Fruit fly (Drosophila melanogaster) whole organism, embryonic: ENCODE results near the gene mRpS2.
A peak's percentile ranks its signal among the peaks of the same experiment; 100 is the strongest.

Experiments used
- CG10366 ChIP-seq: fragments of 200-800 bp; sonication (Bioruptor generic); IDR thresholded peaks from 2 replicates; pipeline ENCODE4 v1.3.6; 2022; ENCODE audit warnings: missing biosample characterization, missing genetic modification characterization
- CG13894 ChIP-seq: fragments of 200-800 bp; sonication (Bioruptor generic); optimal IDR thresholded peaks from 3 replicates; lab custom pipeline; 2018; ENCODE audit warnings: missing biosample characterization, mild to moderate bottlenecking, missing genetic modification characterization, moderate library complexity
- CG1647 ChIP-seq: fragments of 200-800 bp; sonication (Bioruptor generic); optimal IDR thresholded peaks from 3 replicates; lab custom pipeline; 2016; ENCODE audit warnings: missing biosample characterization, missing genetic modification characterization
- CG17385 ChIP-seq: fragments of 200-800 bp; sonication (Bioruptor generic); optimal IDR thresholded peaks from 3 replicates; lab custom pipeline; 2018; ENCODE audit warnings: missing biosample characterization, mild to moderate bottlenecking, missing genetic modification characterization
- CG17612 ChIP-seq: fragments of 200-800 bp; sonication (Bioruptor generic); IDR thresholded peaks from 2 replicates; pipeline ENCODE4 v1.3.6; 2022; ENCODE audit warnings: missing biosample characterization, missing genetic modification characterization
- CG18599 ChIP-seq: fragments of 200-800 bp; sonication (Bioruptor generic); optimal IDR thresholded peaks from 3 replicates; lab custom pipeline; 2017; ENCODE audit warnings: missing biosample characterization, missing genetic modification characterization, mild to moderate bottlenecking, moderate library complexity, missing genetic modification reagents
- CG2116 ChIP-seq: fragments of 200-800 bp; sonication (Bioruptor generic); optimal IDR thresholded peaks from 3 replicates; lab custom pipeline; 2018; ENCODE audit warnings: missing biosample characterization, mild to moderate bottlenecking, missing genetic modification characterization
- CG2712 ChIP-seq: fragments of 200-800 bp; optimal IDR thresholded peaks from 3 replicates; lab custom pipeline; 2019; ENCODE audit warnings: missing biosample characterization, mild to moderate bottlenecking, missing genetic modification characterization, moderate library complexity
- CG32532 ChIP-seq: fragments of 200-800 bp; sonication (Bioruptor generic); IDR thresholded peaks from 2 replicates; pipeline ENCODE4 v1.3.6; 2022; ENCODE audit warnings: missing biosample characterization, missing genetic modification characterization
- CG3407 ChIP-seq: fragments of 200-800 bp; sonication (Bioruptor generic); optimal IDR thresholded peaks from 2 replicates; lab custom pipeline; 2018; ENCODE audit warnings: missing biosample characterization, mild to moderate bottlenecking, missing genetic modification characterization
- CG3726 ChIP-seq: fragments of 200-800 bp; sonication (Bioruptor generic); IDR thresholded peaks from 3 replicates; pipeline ENCODE4, ENCODE4 v1.3.6; 2022; ENCODE audit warnings: missing biosample characterization, missing genetic modification characterization
- CG4328 ChIP-seq: fragments of 200-800 bp; sonication (Bioruptor generic); optimal IDR thresholded peaks from 3 replicates; lab custom pipeline; 2017; ENCODE audit warnings: missing biosample characterization, missing genetic modification reagents, missing genetic modification characterization
- CG6254 ChIP-seq: fragments of 200-800 bp; sonication (Bioruptor generic); optimal IDR thresholded peaks from 3 replicates; lab custom pipeline; 2017; ENCODE audit warnings: mild to moderate bottlenecking, missing biosample characterization, missing genetic modification reagents, missing genetic modification characterization
- CG6689 ChIP-seq: fragments of 200-800 bp; sonication (Bioruptor generic); IDR thresholded peaks from 2 replicates; pipeline ENCODE4 v1.3.6; 2022; ENCODE audit warnings: missing biosample characterization, missing genetic modification characterization
- CG9876 ChIP-seq: fragments of 200-800 bp; sonication (Bioruptor generic); optimal IDR thresholded peaks from 2 replicates; lab custom pipeline; 2016; ENCODE audit warnings: missing biosample characterization, missing genetic modification characterization
- Camta ChIP-seq: fragments of 200-800 bp; sonication (Bioruptor generic); optimal IDR thresholded peaks from 2 replicates; lab custom pipeline; 2016; ENCODE audit warnings: missing biosample characterization, missing genetic modification characterization
- CrebB ChIP-seq: fragments of 200-800 bp; sonication (Bioruptor generic); optimal IDR thresholded peaks from 3 replicates; lab custom pipeline; 2018; ENCODE audit warnings: missing biosample characterization, mild to moderate bottlenecking, missing genetic modification characterization
- Dfd ChIP-seq, 2 experiments: fragments of >200 bp; optimal IDR thresholded peaks; 2 replicates each; lab custom pipeline; 2017; ENCODE audit warnings: missing biosample characterization in 2 of 2, missing genetic modification characterization in 2 of 2
- Dip2 ChIP-seq: fragments of 200-800 bp; sonication (Bioruptor generic); IDR thresholded peaks from 2 replicates; pipeline ENCODE4 v1.3.6; 2022; ENCODE audit warnings: missing biosample characterization, missing genetic modification characterization
- Eip74EF ChIP-seq, 2 experiments: fragments of 200-800 bp in 1 of 2; fragments of >200 bp in 1 of 2; sonication (Bioruptor generic) in 1 of 2; optimal IDR thresholded peaks; 2 replicates each; lab custom pipeline; 2017 to 2019; ENCODE audit warnings: missing biosample characterization in 2 of 2, missing genetic modification characterization in 2 of 2, mild to moderate bottlenecking in 1 of 2, moderate library complexity in 1 of 2
- Ets65A ChIP-seq: fragments of 200-800 bp; sonication (Bioruptor generic); peaks from one replicate; lab custom pipeline; 2016; ENCODE audit warnings: missing biosample characterization, missing genetic modification characterization
- H15 ChIP-seq: fragments of 200-800 bp; sonication (Bioruptor generic); IDR thresholded peaks from 3 replicates; pipeline ENCODE4 v1.3.6; 2022; ENCODE audit warnings: missing biosample characterization, missing genetic modification characterization
- Med ChIP-seq: fragments of 200-800 bp; sonication (Bioruptor generic); peaks from one replicate; lab custom pipeline; 2016; ENCODE audit warnings: missing biosample characterization, missing genetic modification characterization, mild to moderate bottlenecking, inconsistent platforms, moderate library complexity
- Nf-YC ChIP-seq: fragments of 200-800 bp; optimal IDR thresholded peaks from 3 replicates; lab custom pipeline; 2019; ENCODE audit warnings: missing biosample characterization, mild to moderate bottlenecking, missing genetic modification characterization, moderate library complexity
- NfI ChIP-seq: fragments of 200-800 bp; sonication (Bioruptor generic); optimal IDR thresholded peaks from 3 replicates; lab custom pipeline; 2018; ENCODE audit warnings: missing biosample characterization, mild to moderate bottlenecking, missing genetic modification characterization, moderate library complexity
- Oli ChIP-seq: fragments of 200-800 bp; sonication (Bioruptor generic); optimal IDR thresholded peaks from 2 replicates; lab custom pipeline; 2018; ENCODE audit warnings: missing biosample characterization, mild to moderate bottlenecking, missing genetic modification characterization, moderate library complexity
- Optix ChIP-seq: fragments of 200-800 bp; sonication (Bioruptor generic); IDR thresholded peaks from 3 replicates; pipeline ENCODE4 v1.3.6; 2022; ENCODE audit warnings: missing biosample characterization, missing genetic modification characterization
- Pdp1 ChIP-seq, 2 experiments: fragments of 200-800 bp; sonication (Bioruptor generic); optimal IDR thresholded peaks; 3 replicates each; lab custom pipeline; 2016; ENCODE audit warnings: missing biosample characterization in 2 of 2, missing genetic modification characterization in 2 of 2, mild to moderate bottlenecking in 1 of 2, moderate library complexity in 1 of 2
- Sox102F ChIP-seq: fragments of 200-800 bp; sonication (Bioruptor generic); optimal IDR thresholded peaks from 2 replicates; lab custom pipeline; 2018; ENCODE audit warnings: missing biosample characterization, mild to moderate bottlenecking, missing genetic modification characterization, moderate library complexity
- ara ChIP-seq: fragments of 200-800 bp; sonication (Bioruptor generic); IDR thresholded peaks from 2 replicates; pipeline ENCODE4 v1.3.6; 2022; ENCODE audit warnings: missing biosample characterization, missing genetic modification characterization
- bbx ChIP-seq: fragments of 200-800 bp; sonication (Bioruptor generic); IDR thresholded peaks from 2 replicates; pipeline ENCODE4 v1.3.6; 2022; ENCODE audit warnings: missing biosample characterization, missing genetic modification characterization; ENCODE audit not compliant: partially characterized antibody
- bcd ChIP-seq: fragments of 200-800 bp; sonication (Bioruptor generic); optimal IDR thresholded peaks from 2 replicates; lab custom pipeline; 2017; ENCODE audit warnings: missing biosample characterization, mild to moderate bottlenecking, missing genetic modification characterization
- cato ChIP-seq: fragments of 200-800 bp; sonication (Bioruptor generic); optimal IDR thresholded peaks from 2 replicates; lab custom pipeline; 2016; ENCODE audit warnings: missing biosample characterization, missing genetic modification characterization, borderline replicate concordance
- disco-r ChIP-seq: fragments of 200-800 bp; sonication (Bioruptor generic); optimal IDR thresholded peaks from 2 replicates; lab custom pipeline; 2016; ENCODE audit warnings: missing biosample characterization, missing genetic modification characterization
- exex ChIP-seq: fragments of 200-800 bp; sonication (Bioruptor generic); optimal IDR thresholded peaks from 4 replicates; lab custom pipeline; 2018; ENCODE audit warnings: missing biosample characterization, mild to moderate bottlenecking, missing genetic modification characterization, moderate library complexity
- gt ChIP-seq: fragments of 200-800 bp; sonication (Bioruptor generic); IDR thresholded peaks from 2 replicates; pipeline ENCODE4 v1.3.6; 2022; ENCODE audit warnings: missing biosample characterization, missing genetic modification characterization
- hb ChIP-seq: fragments of 200-800 bp; sonication (Bioruptor generic); IDR thresholded peaks from 3 replicates; pipeline ENCODE4 v1.3.6; 2022; ENCODE audit warnings: missing biosample characterization, missing genetic modification characterization; ENCODE audit not compliant: partially characterized antibody
- inv ChIP-seq: fragments of 200-800 bp; sonication (Bioruptor generic); IDR thresholded peaks from 2 replicates; pipeline ENCODE4 v1.3.6; 2022; ENCODE audit warnings: missing biosample characterization, missing genetic modification characterization; ENCODE audit not compliant: partially characterized antibody
- knrl ChIP-seq: fragments of 200-800 bp; sonication (Bioruptor generic); IDR thresholded peaks from 3 replicates; pipeline ENCODE4 v1.3.6; 2022; ENCODE audit warnings: missing biosample characterization, missing genetic modification characterization; ENCODE audit not compliant: partially characterized antibody
- sd ChIP-seq: fragments of 200-800 bp; sonication (Bioruptor generic); optimal IDR thresholded peaks from 3 replicates; lab custom pipeline; 2018; ENCODE audit warnings: missing biosample characterization, mild to moderate bottlenecking, missing genetic modification characterization, moderate library complexity
- shn ChIP-seq: fragments of 200-800 bp; sonication (Bioruptor generic); optimal IDR thresholded peaks from 3 replicates; lab custom pipeline; 2016; ENCODE audit warnings: missing biosample characterization, missing genetic modification characterization
- so ChIP-seq: fragments of 200-800 bp; sonication (Bioruptor generic); IDR thresholded peaks from 3 replicates; pipeline ENCODE4 v1.3.6; 2022; ENCODE audit warnings: missing biosample characterization, missing genetic modification characterization
- sr ChIP-seq: fragments of 200-800 bp; sonication (Bioruptor generic); IDR thresholded peaks from 3 replicates; pipeline ENCODE4 v1.3.6; 2022; ENCODE audit warnings: missing biosample characterization, missing genetic modification characterization
- sug ChIP-seq: fragments of 200-800 bp; optimal IDR thresholded peaks from 2 replicates; lab custom pipeline; 2019; ENCODE audit warnings: missing biosample characterization, mild to moderate bottlenecking, missing genetic modification characterization, moderate library complexity
- tio ChIP-seq: fragments of 200-800 bp; sonication (Bioruptor generic); optimal IDR thresholded peaks from 2 replicates; lab custom pipeline; 2017; ENCODE audit warnings: missing biosample characterization, missing genetic modification characterization, inconsistent platforms
- yki ChIP-seq: fragments of >200 bp; optimal IDR thresholded peaks from 3 replicates; lab custom pipeline; 2018

mRpS2 gene

dm6 chr2L:4836193-4836592 lies 14.0 kb downstream of the mRpS2 start (continued):
- TF ChIP-seq knrl (GFP tag; lab: Robert Waterston, UW) (no peak), H15 (GFP tag; lab: Robert Waterston, UW) (no peak), tio (GFP tag; lab: Kevin White, UChicago) (no peak), sd (tag; lab: Kevin White, UChicago) (no peak), Dip2 (GFP tag; lab: Robert Waterston, UW) (no peak), CG3407 (GFP tag; lab: Kevin White, UChicago) (no peak), CG18599 (GFP tag; lab: Kevin White, UChicago) (no peak), CG4328 (GFP tag; lab: Kevin White, UChicago) (no peak), CG32532 (GFP tag; lab: Robert Waterston, UW) (no peak), CG6689 (GFP tag; lab: Robert Waterston, UW) (no peak), ara (GFP tag; lab: Robert Waterston, UW) (no peak), Pdp1 (GFP tag; optimal IDR thresholded peaks at IDR 0.05; lab: Kevin White, UChicago) (peak in 1 of 2 experiments; percentile 14), CG6254 (GFP tag; lab: Kevin White, UChicago) (no peak), CG10366 (GFP tag; lab: Robert Waterston, UW) (no peak), CG2116 (GFP tag; lab: Kevin White, UChicago) (no peak), so (GFP tag; lab: Robert Waterston, UW) (no peak), Med (GFP tag; lab: Kevin White, UChicago) (peak; percentile 58), CG17385 (GFP tag; lab: Kevin White, UChicago) (no peak), Oli (tag; lab: Kevin White, UChicago) (no peak), CG1647 (GFP tag; lab: Kevin White, UChicago) (no peak)
- TF ChIP-seq, all 482 proteins: peak for 8

- TF ChIP-seq Ets65A = no peak
- no peak for TF ChIP-seq gt (GFP tag; lab: Robert Waterston, UW)
- TF ChIP-seq shn = no peak
- TF ChIP-seq bcd (GFP tag; lab: Kevin White, UChicago) = no peak
- TF ChIP-seq inv (GFP tag; lab: Robert Waterston, UW) = no peak
- TF ChIP-seq Camta (GFP tag; lab: Kevin White, UChicago) = no peak
- no peak for TF ChIP-seq CrebB (tag; lab: Kevin White, UChicago)
- no peak for TF ChIP-seq CG3726 (GFP tag; lab: Robert Waterston, UW)
- no peak for TF ChIP-seq sr (GFP tag; lab: Robert Waterston, UW)
- TF ChIP-seq Sox102F (GFP tag; lab: Kevin White, UChicago) = no peak
- TF ChIP-seq CG13894 (tag; lab: Kevin White, UChicago) = no peak
- TF ChIP-seq bbx (GFP tag; lab: Robert Waterston, UW) = no peak
- no peak for TF ChIP-seq yki (lab: Kevin White, UChicago)
- no peak for TF ChIP-seq hb
- no peak for TF ChIP-seq CG9876 (GFP tag; lab: Kevin White, UChicago)
- peak; percentile 20 for TF ChIP-seq sug (tag; lab: Kevin White, UChicago)
- TF ChIP-seq NfI (GFP tag; lab: Kevin White, UChicago) = no peak
- TF ChIP-seq Dfd (GFP tag; optimal IDR thresholded peaks at IDR 0.05; lab: Kevin White, UChicago) = no peak
- TF ChIP-seq Pdp1 (GFP tag; optimal IDR thresholded peaks at IDR 0.05; lab: Kevin White, UChicago) = peak in 1 of 2 experiments; percentile 71
- peak; percentile 58 for TF ChIP-seq Med (GFP tag; lab: Kevin White, UChicago)
- TF ChIP-seq Eip74EF (GFP tag; optimal IDR thresholded peaks at IDR 0.05; lab: Kevin White, UChicago) = no peak
- no peak for TF ChIP-seq cato (GFP tag; lab: Kevin White, UChicago)
- TF ChIP-seq CG17612 (GFP tag; lab: Robert Waterston, UW) = no peak
- no peak for TF ChIP-seq Optix (GFP tag; lab: Robert Waterston, UW)
- peak; percentile 80 for TF ChIP-seq exex (tag; lab: Kevin White, UChicago)
- TF ChIP-seq Nf-YC = no peak
- no peak for TF ChIP-seq CG2712 (tag; lab: Kevin White, UChicago)
- no peak for TF ChIP-seq disco-r
These were observed 15.0 kb downstream of the mRpS2 start, which contains the start of gene Ir25a for dm6 chr2L:4835091-4835689. Gene Ir25a (minus strand): TSS chr2L:4835300.
